Fruit fly (Drosophila melanogaster) whole organism, adult: ENCODE results near the gene Pif1B.
A peak's percentile ranks its signal among the peaks of the same experiment; 100 is the strongest.

Source experiments
- CG11617 ChIP-seq: fragments of 200-800 bp; sonication (Bioruptor generic); optimal IDR thresholded peaks from 2 replicates; lab custom pipeline; 2017; ENCODE audit warnings: mild to moderate bottlenecking, missing biosample characterization, missing genetic modification reagents, missing genetic modification characterization
- CG12768 ChIP-seq: fragments of 200-800 bp; sonication (Bioruptor generic); optimal IDR thresholded peaks from 2 replicates; lab custom pipeline; 2017; ENCODE audit warnings: missing biosample characterization, missing genetic modification characterization, mild to moderate bottlenecking, moderate library complexity, missing genetic modification reagents
- CG14711 ChIP-seq: fragments of 200-800 bp; sonication (Bioruptor generic); optimal IDR thresholded peaks from 2 replicates; lab custom pipeline; 2018; ENCODE audit warnings: missing biosample characterization, mild to moderate bottlenecking, missing genetic modification characterization, moderate library complexity
- CG1620 ChIP-seq: fragments of 200-800 bp; sonication (Bioruptor generic); optimal IDR thresholded peaks from 2 replicates; lab custom pipeline; 2016; ENCODE audit warnings: missing biosample characterization, missing genetic modification characterization
- CG33017 ChIP-seq: fragments of 200-800 bp; sonication (Bioruptor generic); optimal IDR thresholded peaks from 2 replicates; lab custom pipeline; 2018; ENCODE audit warnings: missing biosample characterization, mild to moderate bottlenecking, missing genetic modification characterization, moderate library complexity
- CG5204 ChIP-seq: fragments of 200-800 bp; sonication (Bioruptor generic); optimal IDR thresholded peaks from 2 replicates; lab custom pipeline; 2016; ENCODE audit warnings: missing biosample characterization, missing genetic modification characterization
- CG7045 ChIP-seq: fragments of 200-800 bp; sonication (Bioruptor generic); optimal IDR thresholded peaks from 2 replicates; lab custom pipeline; 2017; ENCODE audit warnings: missing biosample characterization, mild to moderate bottlenecking, missing genetic modification characterization
- CG7101 ChIP-seq: fragments of 200-800 bp; sonication (Bioruptor generic); optimal IDR thresholded peaks from 2 replicates; lab custom pipeline; 2018; ENCODE audit warnings: missing biosample characterization, mild to moderate bottlenecking, missing genetic modification characterization, moderate library complexity
- Clk ChIP-seq: fragments of 200-800 bp; sonication (Bioruptor generic); optimal IDR thresholded peaks from 2 replicates; lab custom pipeline; 2017; ENCODE audit warnings: missing biosample characterization, missing genetic modification characterization
- Crg-1 ChIP-seq: fragments of 200-800 bp; sonication (Bioruptor generic); optimal IDR thresholded peaks from 2 replicates; lab custom pipeline; 2016; ENCODE audit warnings: missing biosample characterization, missing genetic modification characterization
- Hr96 ChIP-seq: fragments of 200-800 bp; sonication (Bioruptor generic); optimal IDR thresholded peaks from 2 replicates; lab custom pipeline; 2016; ENCODE audit warnings: missing biosample characterization, missing genetic modification characterization
- Mnt ChIP-seq: fragments of 200-800 bp; sonication (Bioruptor generic); optimal IDR thresholded peaks from 2 replicates; lab custom pipeline; 2016; ENCODE audit warnings: missing biosample characterization, mild to moderate bottlenecking, missing genetic modification characterization
- bab1 ChIP-seq: fragments of 200-800 bp; sonication (Bioruptor generic); optimal IDR thresholded peaks from 3 replicates; lab custom pipeline; 2019; ENCODE audit warnings: missing biosample characterization, mild to moderate bottlenecking, missing genetic modification characterization, moderate library complexity
- cic ChIP-seq: fragments of 200-800 bp; sonication (Bioruptor generic); optimal IDR thresholded peaks from 2 replicates; lab custom pipeline; 2017; ENCODE audit warnings: missing biosample characterization, mild to moderate bottlenecking, missing genetic modification characterization, moderate library complexity
- cnc ChIP-seq, 2 experiments: fragments of >200 bp; optimal IDR thresholded peaks; 2 replicates each; lab custom pipeline; 2017
- kay ChIP-seq: fragments of 200-800 bp; sonication (Bioruptor generic); peaks from one replicate; lab custom pipeline; 2016; ENCODE audit warnings: missing biosample characterization, missing genetic modification characterization, borderline replicate concordance
- ovo ChIP-seq: fragments of 200-800 bp; sonication (Bioruptor generic); optimal IDR thresholded peaks from 2 replicates; lab custom pipeline; 2016; ENCODE audit warnings: missing biosample characterization, missing genetic modification characterization
- pad ChIP-seq: fragments of 200-800 bp; sonication (Bioruptor generic); optimal IDR thresholded peaks from 3 replicates; lab custom pipeline; 2017; ENCODE audit warnings: missing biosample characterization, missing genetic modification characterization, mild to moderate bottlenecking, moderate library complexity, missing genetic modification reagents
- tj ChIP-seq: fragments of 200-800 bp; sonication (Bioruptor generic); optimal IDR thresholded peaks from 3 replicates; lab custom pipeline; 2017; ENCODE audit warnings: missing biosample characterization, mild to moderate bottlenecking, missing genetic modification characterization, moderate library complexity
- toe ChIP-seq: fragments of 200-800 bp; sonication (Bioruptor generic); optimal IDR thresholded peaks from 2 replicates; lab custom pipeline; 2016; ENCODE audit warnings: missing biosample characterization, missing genetic modification characterization

Pif1B gene

DNA sequence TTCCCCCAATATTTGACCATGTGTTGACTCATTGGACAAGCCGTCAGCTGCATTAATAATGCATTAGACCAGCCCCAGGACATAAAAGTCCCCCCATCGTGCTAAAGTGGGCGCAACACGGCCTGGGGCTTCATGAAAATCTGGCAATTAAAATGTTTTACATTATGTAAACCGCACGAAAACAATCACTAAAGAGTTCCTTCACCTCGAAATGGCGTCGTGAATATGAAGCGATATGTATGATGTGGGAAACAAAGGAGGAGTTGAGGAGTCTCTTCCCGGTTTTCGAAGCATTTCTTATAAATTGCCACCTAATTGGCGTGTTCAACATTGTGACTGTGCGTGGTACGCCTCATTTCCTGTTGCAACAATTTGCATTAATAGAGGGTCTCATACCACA, 58.3 kb downstream of the Pif1B start:
- no peak for TF ChIP-seq CG14711 (tag; lab: Kevin White, UChicago)
- no peak for TF ChIP-seq CG12768 (GFP tag; lab: Kevin White, UChicago)
- TF ChIP-seq kay (GFP tag; lab: Kevin White, UChicago), result no peak
- no peak for TF ChIP-seq pad (GFP tag; lab: Kevin White, UChicago)
- TF ChIP-seq Mnt (GFP tag; lab: Kevin White, UChicago), result no peak
- TF ChIP-seq CG33017 (tag; lab: Kevin White, UChicago), result no peak
- TF ChIP-seq toe (GFP tag; lab: Kevin White, UChicago), result no peak
- TF ChIP-seq cnc (optimal IDR thresholded peaks at IDR 0.05; lab: Kevin White, UChicago), result no peak
- TF ChIP-seq Hr96 (GFP tag; lab: Kevin White, UChicago), result no peak
- TF ChIP-seq CG5204 (GFP tag; lab: Kevin White, UChicago), result no peak
- no peak for TF ChIP-seq CG7045 (GFP tag; lab: Kevin White, UChicago)
- TF ChIP-seq CG1620 (GFP tag; lab: Kevin White, UChicago), result no peak
- TF ChIP-seq ovo (GFP tag; lab: Kevin White, UChicago), result no peak
- TF ChIP-seq tj (GFP tag; lab: Kevin White, UChicago), result no peak
- no peak for TF ChIP-seq bab1 (GFP tag; lab: Kevin White, UChicago)
- TF ChIP-seq CG7101 (tag; lab: Kevin White, UChicago), result no peak
- no peak for TF ChIP-seq CG11617
- no peak for TF ChIP-seq cic (GFP tag; lab: Kevin White, UChicago)
- TF ChIP-seq Clk (GFP tag; lab: Kevin White, UChicago), result no peak
- TF ChIP-seq Crg-1 (GFP tag; lab: Kevin White, UChicago), result no peak

DNA sequence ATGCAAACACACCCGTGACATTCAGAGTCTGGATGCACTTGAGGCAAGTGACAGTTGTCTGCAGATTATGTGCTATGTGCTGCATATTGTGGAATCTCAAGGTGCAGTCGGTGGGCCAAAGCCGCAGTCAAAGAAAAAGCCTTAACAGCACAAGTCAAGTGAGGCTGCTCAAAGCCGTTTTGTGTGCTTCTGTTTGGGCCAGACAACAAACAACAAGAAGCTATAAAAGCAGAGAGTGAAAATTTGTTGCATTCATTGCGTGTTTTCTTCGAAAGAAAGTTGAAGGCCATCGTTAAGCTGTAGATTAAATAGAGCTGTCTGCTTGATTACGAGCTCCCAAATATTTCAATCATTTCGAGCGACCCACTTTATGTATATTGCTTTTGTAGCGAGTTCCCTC, 59.0 kb downstream of the Pif1B start:
- no peak for TF ChIP-seq cnc (optimal IDR thresholded peaks at IDR 0.05; lab: Kevin White, UChicago)
- TF ChIP-seq Hr96 (GFP tag; lab: Kevin White, UChicago), result no peak

DNA sequence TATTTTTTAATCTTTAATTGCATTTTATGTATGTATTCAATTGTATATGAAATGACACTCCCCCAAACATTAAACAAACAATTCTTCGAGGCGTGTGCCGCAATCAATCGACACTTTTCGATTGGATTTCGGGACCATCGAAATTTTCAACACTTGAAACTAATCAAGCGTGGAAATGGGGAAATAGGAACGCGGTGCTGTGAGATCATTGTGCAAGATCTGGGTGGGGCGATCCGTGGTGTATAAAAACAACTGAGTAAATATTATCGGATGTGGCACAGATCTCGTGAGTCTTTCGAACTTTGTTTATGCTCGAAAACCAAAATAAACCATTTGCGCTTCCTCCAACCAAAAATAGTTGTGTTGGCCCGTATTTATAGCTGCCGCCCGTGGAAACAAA, 59.7 kb downstream of the Pif1B start:
- TF ChIP-seq bab1 (GFP tag; lab: Kevin White, UChicago), result no peak
- TF ChIP-seq CG12768 (GFP tag; lab: Kevin White, UChicago), result no peak
- TF ChIP-seq CG7045 (GFP tag; lab: Kevin White, UChicago), result no peak
- no peak for TF ChIP-seq toe (GFP tag; lab: Kevin White, UChicago)
- TF ChIP-seq Clk (GFP tag; lab: Kevin White, UChicago), result no peak
- TF ChIP-seq Crg-1 (GFP tag; lab: Kevin White, UChicago), result no peak
- no peak for TF ChIP-seq cic (GFP tag; lab: Kevin White, UChicago)
- TF ChIP-seq CG11617, result no peak
- no peak for TF ChIP-seq pad (GFP tag; lab: Kevin White, UChicago)
- TF ChIP-seq tj (GFP tag; lab: Kevin White, UChicago), result no peak
- TF ChIP-seq CG5204 (GFP tag; lab: Kevin White, UChicago), result no peak
- no peak for TF ChIP-seq CG33017 (tag; lab: Kevin White, UChicago)

DNA sequence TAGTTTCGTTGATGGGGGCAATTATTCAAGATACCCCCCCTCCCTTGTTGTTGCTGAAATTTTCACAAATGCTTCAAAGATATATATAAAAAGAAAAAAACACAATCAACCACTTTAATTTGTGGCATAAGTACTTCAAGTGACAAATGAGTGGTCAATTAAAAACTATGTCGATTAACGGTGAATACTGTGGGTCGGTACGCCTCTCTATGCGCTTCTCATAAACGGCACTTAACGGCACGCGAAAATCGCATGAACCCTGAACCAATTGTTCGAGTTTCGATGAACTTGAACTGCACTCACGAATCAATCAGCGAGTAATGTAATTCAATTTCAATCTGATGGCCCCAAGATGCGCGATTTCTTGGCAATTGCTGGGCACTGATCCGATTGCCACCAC, 60.9 kb downstream of the Pif1B start:
- TF ChIP-seq CG5204 (GFP tag; lab: Kevin White, UChicago) (no peak), kay (GFP tag; lab: Kevin White, UChicago) (peak; percentile 55)

DNA sequence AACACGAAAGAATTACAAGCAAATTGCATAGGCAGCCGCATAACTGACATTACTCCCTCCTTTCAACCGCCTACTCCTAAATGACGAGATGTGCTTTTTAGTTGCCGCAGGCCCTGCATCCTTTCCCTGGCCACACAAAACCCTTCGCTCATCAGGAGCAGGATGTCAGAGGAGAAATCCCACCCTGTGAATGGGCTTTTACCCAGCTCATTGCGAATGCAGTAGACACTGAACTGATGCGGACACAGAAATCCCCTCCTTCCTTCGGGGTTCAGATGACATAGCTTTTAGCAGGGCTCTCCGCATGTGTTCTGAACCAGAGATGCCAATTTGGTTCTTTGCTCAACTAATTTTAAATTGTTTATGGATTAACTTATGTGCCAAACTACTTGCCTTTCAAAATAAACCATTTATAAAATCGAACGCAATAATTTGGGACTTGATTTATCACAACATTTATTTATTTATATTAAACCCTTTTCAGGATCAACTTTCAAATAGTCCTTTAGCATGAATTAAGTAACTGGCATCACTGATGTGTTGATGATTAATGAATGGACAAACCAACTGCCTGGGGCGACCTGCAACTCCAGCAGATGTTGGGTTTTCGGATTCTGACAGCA, 61.7 kb downstream of the Pif1B start:
- TF ChIP-seq CG33017 (tag; lab: Kevin White, UChicago) (no peak), cic (GFP tag; lab: Kevin White, UChicago) (no peak), Hr96 (GFP tag; lab: Kevin White, UChicago) (no peak), CG5204 (GFP tag; lab: Kevin White, UChicago) (no peak), toe (GFP tag; lab: Kevin White, UChicago) (no peak), cnc (optimal IDR thresholded peaks at IDR 0.05; lab: Kevin White, UChicago) (no peak), Mnt (GFP tag; lab: Kevin White, UChicago) (no peak), CG7101 (tag; lab: Kevin White, UChicago) (no peak), bab1 (GFP tag; lab: Kevin White, UChicago) (no peak), Crg-1 (GFP tag; lab: Kevin White, UChicago) (no peak), CG7045 (GFP tag; lab: Kevin White, UChicago) (no peak), CG14711 (tag; lab: Kevin White, UChicago) (no peak), kay (GFP tag; lab: Kevin White, UChicago) (no peak), pad (GFP tag; lab: Kevin White, UChicago) (no peak), ovo (GFP tag; lab: Kevin White, UChicago) (no peak)

DNA sequence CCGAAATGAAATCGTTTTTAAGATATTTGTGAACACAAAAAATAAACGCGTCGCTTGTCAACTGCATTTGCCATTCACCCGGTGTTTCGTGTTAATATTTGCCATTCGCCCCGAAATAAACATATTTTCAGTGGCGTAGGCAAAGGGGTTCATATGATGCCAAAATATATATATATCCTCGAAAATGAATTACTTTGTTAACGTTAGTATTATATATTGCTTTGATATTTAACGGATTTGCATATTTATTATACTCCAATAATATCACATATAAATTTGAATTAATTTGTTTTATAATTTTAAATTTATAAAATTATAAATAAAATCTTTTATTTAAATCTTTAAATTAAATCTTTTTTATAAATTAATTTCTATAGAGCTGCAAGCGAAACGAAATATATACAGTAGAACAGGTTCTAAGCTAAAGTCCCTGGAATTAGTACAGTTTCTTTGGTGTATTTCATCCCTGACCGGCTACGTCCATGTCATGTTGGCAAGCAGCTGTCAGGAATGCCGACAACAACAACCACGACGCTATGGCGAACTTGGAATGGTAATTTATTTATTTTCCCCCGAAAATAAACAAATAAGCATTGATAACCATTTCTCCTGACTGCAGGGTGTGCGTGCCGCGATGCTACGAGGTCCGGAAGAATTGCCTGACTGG, 69.2 kb downstream of the Pif1B start, which contains the start of the genes M1BP and CG8202:
TSS of gene M1BP (minus strand) at position 102 of the 667 bp plus-strand sequence.
TSS of gene CG8202 (plus strand) at position 495 of the 667 bp plus-strand sequence.
- TF ChIP-seq toe (GFP tag; lab: Kevin White, UChicago), result peak; percentile 74
- no peak for TF ChIP-seq cnc (optimal IDR thresholded peaks at IDR 0.05; lab: Kevin White, UChicago)
- peak; percentile 96 for TF ChIP-seq CG11617
- peak; percentile 1 for TF ChIP-seq Clk (GFP tag; lab: Kevin White, UChicago)
- peak; percentile 76 for TF ChIP-seq tj (GFP tag; lab: Kevin White, UChicago)
- peak; percentile 1 for TF ChIP-seq cic (GFP tag; lab: Kevin White, UChicago)
- peak; percentile 77 for TF ChIP-seq pad (GFP tag; lab: Kevin White, UChicago)
- TF ChIP-seq kay (GFP tag; lab: Kevin White, UChicago), result peak; percentile 25
- TF ChIP-seq CG1620 (GFP tag; lab: Kevin White, UChicago), result peak; percentile 68
- TF ChIP-seq CG33017 (tag; lab: Kevin White, UChicago), result peak; percentile 90
- TF ChIP-seq CG5204 (GFP tag; lab: Kevin White, UChicago), result no peak
- TF ChIP-seq ovo (GFP tag; lab: Kevin White, UChicago), result peak; percentile 73
- peak; percentile 67 for TF ChIP-seq Crg-1 (GFP tag; lab: Kevin White, UChicago)
- peak; percentile 93 for TF ChIP-seq CG7101 (tag; lab: Kevin White, UChicago)
- TF ChIP-seq bab1 (GFP tag; lab: Kevin White, UChicago), result peak; percentile 75
- peak; percentile 93 for TF ChIP-seq CG12768 (GFP tag; lab: Kevin White, UChicago)
- TF ChIP-seq Mnt (GFP tag; lab: Kevin White, UChicago), result peak; percentile 53
- peak; percentile 84 for TF ChIP-seq CG14711 (tag; lab: Kevin White, UChicago)
- peak; percentile 92 for TF ChIP-seq CG7045 (GFP tag; lab: Kevin White, UChicago)
- TF ChIP-seq Hr96 (GFP tag; lab: Kevin White, UChicago), result no peak
